Worm (Caenorhabditis elegans): ENCODE measurements around the gene C45B11.8.
A peak's percentile ranks its signal among the peaks of the same experiment; 100 is the strongest.

C45B11.8 gene

ce11 chrV:11078104-11078724 is 37.6 kb downstream of the C45B11.8 start, which contains the start of gene act-2 (continued):
- TF ChIP-seq nhr-25 (tag; optimal IDR thresholded peaks at IDR 0.05; ENCODE audit: borderline replicate concordance, insufficient read depth) (peak; percentile 89), nhr-10 (tag; optimal IDR thresholded peaks at IDR 0.05) (no peak), ces-1 (GFP tag; optimal IDR thresholded peaks at IDR 0.05) (no peak), mep-1 (tag; optimal IDR thresholded peaks at IDR 0.05) (peak; percentile 84), lin-13 (GFP tag; optimal IDR thresholded peaks at IDR 0.05) (peak; percentile 28), lin-39 (tag; optimal IDR thresholded peaks at IDR 0.05) (no peak), ceh-44 (GFP tag; IDR thresholded peaks at IDR 0.05) (no peak), unc-39 (tag; optimal IDR thresholded peaks at IDR 0.05) (no peak), pha-4 (GFP tag; IDR thresholded peaks at IDR 0.05) (0 out of 2 replicates have a peak, but pooled peaks have one; percentile 16), pha-4 (tag; optimal IDR thresholded peaks at IDR 0.05) (peak; percentile 73), zip-11 (GFP tag; IDR thresholded peaks at IDR 0.05) (no peak), lir-3 (tag; optimal IDR thresholded peaks at IDR 0.05) (no peak), vab-7 (GFP tag; IDR thresholded peaks at IDR 0.05) (peak; percentile 42; the same call in 1 of the 2 replicates), rbr-2 (tag; optimal IDR thresholded peaks at IDR 0.05) (peak; percentile 72)

DNA sequence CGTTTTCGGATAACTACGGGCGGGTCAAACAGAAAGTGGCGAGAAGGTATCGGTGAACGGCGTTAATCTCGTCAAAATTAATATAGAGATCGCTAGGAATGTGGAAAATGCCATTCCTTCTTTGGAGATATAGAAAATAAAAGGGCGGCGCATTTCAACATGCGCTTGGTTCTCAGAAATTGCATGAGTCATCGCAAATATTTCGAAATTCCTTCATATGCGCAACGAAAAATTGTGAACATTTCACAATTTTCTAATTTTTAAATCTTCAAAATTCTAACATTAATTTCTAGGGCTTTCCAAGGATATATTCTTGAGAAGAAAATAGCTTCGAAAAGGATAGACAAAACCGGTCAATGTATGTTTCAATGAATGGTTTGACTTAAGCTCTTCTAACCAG is 38.3 kb downstream of the C45B11.8 start:
- TF ChIP-seq spr-3 (GFP tag; optimal IDR thresholded peaks at IDR 0.05) = no peak
- no peak for TF ChIP-seq lsy-2 (tag; optimal IDR thresholded peaks at IDR 0.05)
- no peak for TF ChIP-seq nhr-6 (tag; optimal IDR thresholded peaks at IDR 0.05)
- no peak for TF ChIP-seq tra-1 (GFP tag; IDR thresholded peaks at IDR 0.05)
- no peak for TF ChIP-seq ctbp-1 (GFP tag; IDR thresholded peaks at IDR 0.05)
- TF ChIP-seq unc-39 (tag; optimal IDR thresholded peaks at IDR 0.05) = no peak
- TF ChIP-seq nhr-102 (tag; optimal IDR thresholded peaks at IDR 0.05) = no peak
- TF ChIP-seq nhr-11 (tag; optimal IDR thresholded peaks at IDR 0.05) = no peak
- TF ChIP-seq zip-11 (GFP tag; IDR thresholded peaks at IDR 0.05) = no peak
- no peak for TF ChIP-seq ces-1 (GFP tag; optimal IDR thresholded peaks at IDR 0.05)

ce11 chrV:11080345-11081102 is 40.0 kb downstream of the C45B11.8 start, which contains the start of gene act-1:
Gene act-1 (plus strand): TSS chrV:11081052.
- TF ChIP-seq daf-19 (GFP tag; conservative IDR thresholded peaks at IDR 0.05) (no peak; the same call in 1 of the 2 replicates), snpc-4 (tag; optimal IDR thresholded peaks at IDR 0.05) (no peak), nhr-77 (tag; optimal IDR thresholded peaks at IDR 0.05) (peak; percentile 6), mxl-3 (GFP tag; optimal IDR thresholded peaks at IDR 0.05) (no peak), fos-1 (tag; optimal IDR thresholded peaks at IDR 0.05) (no peak), hif-1 (tag; optimal IDR thresholded peaks at IDR 0.05) (no peak), nhr-28 (tag; optimal IDR thresholded peaks at IDR 0.05) (peak; percentile 66), ceh-62 (tag; optimal IDR thresholded peaks at IDR 0.05) (no peak), daf-8 (GFP tag; IDR thresholded peaks at IDR 0.05) (no peak), unc-130 (GFP tag; optimal IDR thresholded peaks at IDR 0.05) (no peak), unc-39 (tag; optimal IDR thresholded peaks at IDR 0.05) (no peak), nhr-102 (tag; optimal IDR thresholded peaks at IDR 0.05) (no peak), gei-8 (GFP tag; optimal IDR thresholded peaks at IDR 0.05) (no peak), F44E2.7 (GFP tag; IDR thresholded peaks at IDR 0.05) (no peak), saeg-2 (GFP tag; IDR thresholded peaks at IDR 0.05) (no peak), zfp-2 (tag; optimal IDR thresholded peaks at IDR 0.05) (no peak), cey-2 (tag; optimal IDR thresholded peaks at IDR 0.05; ENCODE audit: borderline replicate concordance, insufficient read depth) (no peak), dmd-6 (GFP tag; IDR thresholded peaks at IDR 0.05) (0 out of 2 replicates have a peak, but pooled peaks have one; percentile 41), pha-4 (GFP tag; IDR thresholded peaks at IDR 0.05) (no peak), pha-4 (tag; optimal IDR thresholded peaks at IDR 0.05) (no peak), dpl-1 (GFP tag; optimal IDR thresholded peaks at IDR 0.05) (no peak), nhr-111 (GFP tag; optimal IDR thresholded peaks at IDR 0.05) (no peak), vab-7 (GFP tag; IDR thresholded peaks at IDR 0.05) (no peak), zag-1 (tag; optimal IDR thresholded peaks at IDR 0.05) (no peak), rbr-2 (tag; optimal IDR thresholded peaks at IDR 0.05) (no peak), F10B5.3 (tag; optimal IDR thresholded peaks at IDR 0.05) (no peak), nhr-48 (tag; optimal IDR thresholded peaks at IDR 0.05) (no peak), ztf-7 (tag; optimal IDR thresholded peaks at IDR 0.05) (no peak), nhr-6 (tag; optimal IDR thresholded peaks at IDR 0.05) (no peak), spr-1 (tag; optimal IDR thresholded peaks at IDR 0.05) (no peak), tra-1 (GFP tag; IDR thresholded peaks at IDR 0.05) (no peak), arid-1 (GFP tag; conservative IDR thresholded peaks at IDR 0.05) (0 out of 2 replicates have a peak, but pooled peaks have one; percentile 4)
